Worm (Caenorhabditis elegans): ENCODE results near the gene pnk-4.
A peak's percentile ranks its signal among the peaks of the same experiment; 100 is the strongest.

- TF ChIP-seq ztf-26 (tag; optimal IDR thresholded peaks at IDR 0.05): peak; percentile 52
- no peak for TF ChIP-seq cebp-2 (GFP tag; IDR thresholded peaks at IDR 0.05)
- no peak for TF ChIP-seq F37B4.10 (GFP tag; IDR thresholded peaks at IDR 0.05)
- no peak for TF ChIP-seq mxl-1 (tag; optimal IDR thresholded peaks at IDR 0.05)
- no peak for TF ChIP-seq dpl-1 (GFP tag; optimal IDR thresholded peaks at IDR 0.05)
- no peak for TF ChIP-seq nfya-1 (tag; optimal IDR thresholded peaks at IDR 0.05; ENCODE audit: borderline replicate concordance, insufficient read depth)
- TF ChIP-seq zfh-2 (GFP tag; conservative IDR thresholded peaks at IDR 0.05): no peak
Observed at ce11 chrX:5122369-5122768, 34.7 kb downstream of the pnk-4 start.
